Fruit fly (Drosophila melanogaster) whole organism, embryonic: ENCODE results near the gene RpS17.

ENCODE experiments used
- Atf-2 ChIP-seq: fragments of 200-800 bp; sonication (Bioruptor generic); optimal IDR thresholded peaks from 2 replicates; lab custom pipeline; 2016; ENCODE audit warnings: missing biosample characterization, missing genetic modification characterization
- C15 ChIP-seq: fragments of 200-800 bp; sonication (Bioruptor generic); IDR thresholded peaks from 3 replicates; pipeline ENCODE4 v1.3.6; 2022; ENCODE audit warnings: missing biosample characterization, missing genetic modification characterization
- CG10147 ChIP-seq: fragments of 200-800 bp; sonication (Bioruptor generic); optimal IDR thresholded peaks from 2 replicates; lab custom pipeline; 2019; ENCODE audit warnings: missing biosample characterization, mild to moderate bottlenecking, missing genetic modification characterization, moderate library complexity
- CG10543 ChIP-seq: fragments of 200-800 bp; sonication (Bioruptor generic); optimal IDR thresholded peaks from 3 replicates; lab custom pipeline; 2017; ENCODE audit warnings: missing biosample characterization, mild to moderate bottlenecking, missing genetic modification characterization, moderate library complexity
- CG11247 ChIP-seq: fragments of 200-800 bp; sonication (Bioruptor generic); IDR thresholded peaks from 2 replicates; pipeline ENCODE4 v1.3.6; 2022; ENCODE audit warnings: missing biosample characterization, missing genetic modification characterization
- CG12299 ChIP-seq: fragments of 200-800 bp; sonication (Bioruptor generic); optimal IDR thresholded peaks from 2 replicates; lab custom pipeline; 2018; ENCODE audit warnings: missing biosample characterization, mild to moderate bottlenecking, missing genetic modification characterization
- CG1233 ChIP-seq: fragments of 200-800 bp; sonication (Bioruptor generic); optimal IDR thresholded peaks from 4 replicates; lab custom pipeline; 2018; ENCODE audit warnings: missing biosample characterization, mild to moderate bottlenecking, missing genetic modification characterization
- CG12744 ChIP-seq: fragments of 200-800 bp; sonication (Bioruptor generic); optimal IDR thresholded peaks from 2 replicates; lab custom pipeline; 2016; ENCODE audit warnings: missing biosample characterization, missing genetic modification characterization
- CG12942 ChIP-seq: fragments of 200-800 bp; sonication (Bioruptor generic); optimal IDR thresholded peaks from 3 replicates; lab custom pipeline; 2016; ENCODE audit warnings: missing biosample characterization, missing genetic modification characterization
- CG13624 ChIP-seq: fragments of 200-800 bp; sonication (Bioruptor generic); optimal IDR thresholded peaks from 2 replicates; lab custom pipeline; 2016; ENCODE audit warnings: missing biosample characterization, missing genetic modification characterization
- CG1792 ChIP-seq: fragments of 200-800 bp; sonication (Bioruptor generic); optimal IDR thresholded peaks from 2 replicates; lab custom pipeline; 2016; ENCODE audit warnings: missing biosample characterization, missing genetic modification characterization
- CG2199 ChIP-seq: fragments of 200-800 bp; sonication (Bioruptor generic); IDR thresholded peaks from 3 replicates; pipeline ENCODE4 v1.3.6; 2022; ENCODE audit warnings: missing biosample characterization, missing genetic modification characterization
- CG2678 ChIP-seq: fragments of 200-800 bp; sonication (Bioruptor generic); optimal IDR thresholded peaks from 3 replicates; lab custom pipeline; 2019; ENCODE audit warnings: missing biosample characterization, mild to moderate bottlenecking, missing genetic modification characterization, moderate library complexity
- CG31365 ChIP-seq: fragments of 200-800 bp; sonication (Bioruptor generic); optimal IDR thresholded peaks from 2 replicates; lab custom pipeline; 2018; ENCODE audit warnings: missing biosample characterization, mild to moderate bottlenecking, missing genetic modification characterization
- CG31388 ChIP-seq: fragments of 200-800 bp; sonication (Bioruptor generic); optimal IDR thresholded peaks from 2 replicates; lab custom pipeline; 2016; ENCODE audit warnings: missing biosample characterization, missing genetic modification characterization
- CG4707 ChIP-seq: fragments of 200-800 bp; sonication (Bioruptor generic); optimal IDR thresholded peaks from 2 replicates; lab custom pipeline; 2018; ENCODE audit warnings: missing biosample characterization, mild to moderate bottlenecking, missing genetic modification characterization, moderate library complexity
- CG6683 ChIP-seq: fragments of 200-800 bp; sonication (Bioruptor generic); optimal IDR thresholded peaks from 2 replicates; lab custom pipeline; 2017; ENCODE audit warnings: missing biosample characterization, mild to moderate bottlenecking, missing genetic modification characterization, missing genetic modification reagents
- CG8388 ChIP-seq: fragments of 200-800 bp; sonication (Bioruptor generic); optimal IDR thresholded peaks from 2 replicates; lab custom pipeline; 2019; ENCODE audit warnings: missing biosample characterization, mild to moderate bottlenecking, missing genetic modification characterization, moderate library complexity
- CG9215 ChIP-seq: fragments of 200-800 bp; sonication (Bioruptor generic); IDR thresholded peaks from 2 replicates; pipeline ENCODE4 v1.3.6; 2022; ENCODE audit warnings: missing biosample characterization, missing genetic modification characterization
- CG9609 ChIP-seq: fragments of 200-800 bp; sonication (Bioruptor generic); optimal IDR thresholded peaks from 3 replicates; lab custom pipeline; 2016; ENCODE audit warnings: missing biosample characterization, missing genetic modification characterization
- D19A ChIP-seq: fragments of 200-800 bp; optimal IDR thresholded peaks from 3 replicates; lab custom pipeline; 2019; ENCODE audit warnings: missing biosample characterization, mild to moderate bottlenecking, missing genetic modification characterization, moderate library complexity
- H2.0 ChIP-seq: fragments of 200-800 bp; sonication (Bioruptor generic); IDR thresholded peaks from 2 replicates; pipeline ENCODE4 v1.3.6; 2022; ENCODE audit warnings: missing biosample characterization, missing genetic modification characterization
- HmgZ ChIP-seq: fragments of 200-800 bp; sonication (Bioruptor generic); optimal IDR thresholded peaks from 2 replicates; lab custom pipeline; 2018; ENCODE audit warnings: missing biosample characterization, mild to moderate bottlenecking, missing genetic modification characterization
- Hsf ChIP-seq: fragments of 200-800 bp; sonication (Bioruptor generic); optimal IDR thresholded peaks from 3 replicates; lab custom pipeline; 2016; ENCODE audit warnings: missing biosample characterization, missing genetic modification characterization
- NFAT ChIP-seq: fragments of 200-800 bp; sonication (Bioruptor generic); IDR thresholded peaks from 2 replicates; pipeline ENCODE4 v1.3.6; 2022; ENCODE audit warnings: missing biosample characterization, missing genetic modification characterization
- Nf-YC ChIP-seq: fragments of 200-800 bp; optimal IDR thresholded peaks from 3 replicates; lab custom pipeline; 2019; ENCODE audit warnings: missing biosample characterization, mild to moderate bottlenecking, missing genetic modification characterization, moderate library complexity
- PHDP ChIP-seq: fragments of 200-800 bp; sonication (Bioruptor generic); optimal IDR thresholded peaks from 3 replicates; lab custom pipeline; 2018; ENCODE audit warnings: missing biosample characterization, mild to moderate bottlenecking, missing genetic modification characterization, moderate library complexity
- Pdp1 ChIP-seq, 2 experiments: fragments of 200-800 bp; sonication (Bioruptor generic); optimal IDR thresholded peaks; 3 replicates each; lab custom pipeline; 2016; ENCODE audit warnings: missing biosample characterization in 2 of 2, missing genetic modification characterization in 2 of 2, mild to moderate bottlenecking in 1 of 2, moderate library complexity in 1 of 2
- Poxn ChIP-seq: fragments of 200-800 bp; sonication (Bioruptor generic); IDR thresholded peaks from 2 replicates; pipeline ENCODE4 v1.3.6; 2022; ENCODE audit warnings: missing biosample characterization, missing genetic modification characterization
- Taf1 ChIP-seq: fragments of 200-800 bp; sonication (Bioruptor generic); IDR thresholded peaks from 2 replicates; pipeline ENCODE4 v1.3.6; 2022; ENCODE audit warnings: missing biosample characterization, missing genetic modification characterization
- Tbp ChIP-seq: fragments of >200 bp; optimal IDR thresholded peaks from 2 replicates; lab custom pipeline; 2018; ENCODE audit warnings: missing biosample characterization, missing genetic modification characterization
- ab ChIP-seq: fragments of 200-800 bp; sonication (Bioruptor generic); optimal IDR thresholded peaks from 2 replicates; lab custom pipeline; 2016; ENCODE audit warnings: missing biosample characterization, missing genetic modification characterization
- ap ChIP-seq: fragments of 200-800 bp; sonication (Bioruptor generic); IDR thresholded peaks from 2 replicates; pipeline ENCODE4 v1.3.6; 2022; ENCODE audit warnings: missing biosample characterization, missing genetic modification characterization
- bowl ChIP-seq: fragments of 200-800 bp; sonication (Bioruptor generic); IDR thresholded peaks from 2 replicates; pipeline ENCODE4 v1.3.6; 2022; ENCODE audit warnings: missing biosample characterization, missing genetic modification characterization
- caup ChIP-seq: fragments of 200-800 bp; sonication (Bioruptor generic); optimal IDR thresholded peaks from 3 replicates; lab custom pipeline; 2017; ENCODE audit warnings: missing biosample characterization, mild to moderate bottlenecking, missing genetic modification characterization, moderate library complexity; ENCODE audit not compliant: severe bottlenecking
- corto ChIP-seq: fragments of 200-800 bp; sonication (Bioruptor generic); optimal IDR thresholded peaks from 2 replicates; lab custom pipeline; 2016; ENCODE audit warnings: missing biosample characterization, mild to moderate bottlenecking, missing genetic modification characterization, moderate library complexity
- dan ChIP-seq: fragments of 200-800 bp; sonication (Bioruptor generic); IDR thresholded peaks from 2 replicates; pipeline ENCODE4 v1.3.6; 2022; ENCODE audit warnings: missing biosample characterization, missing genetic modification characterization
- dpn ChIP-seq, 2 experiments: fragments of 200-800 bp; sonication (Bioruptor generic); optimal IDR thresholded peaks; 3 replicates each; lab custom pipeline; 2016; ENCODE audit warnings: missing biosample characterization in 2 of 2, missing genetic modification characterization in 2 of 2
- en ChIP-seq: fragments of 200-800 bp; sonication (Bioruptor generic); optimal IDR thresholded peaks from 2 replicates; lab custom pipeline; 2016; ENCODE audit warnings: missing biosample characterization, missing genetic modification characterization
- gce ChIP-seq: fragments of 200-800 bp; sonication (Bioruptor generic); IDR thresholded peaks from 3 replicates; pipeline ENCODE4 v1.3.6; 2022; ENCODE audit warnings: missing biosample characterization, missing genetic modification characterization
- inv ChIP-seq: fragments of 200-800 bp; sonication (Bioruptor generic); IDR thresholded peaks from 2 replicates; pipeline ENCODE4 v1.3.6; 2022; ENCODE audit warnings: missing biosample characterization, missing genetic modification characterization; ENCODE audit not compliant: partially characterized antibody
- knrl ChIP-seq: fragments of 200-800 bp; sonication (Bioruptor generic); IDR thresholded peaks from 3 replicates; pipeline ENCODE4 v1.3.6; 2022; ENCODE audit warnings: missing biosample characterization, missing genetic modification characterization; ENCODE audit not compliant: partially characterized antibody
- oc ChIP-seq: fragments of 200-800 bp; sonication (Bioruptor generic); optimal IDR thresholded peaks from 2 replicates; lab custom pipeline; 2018; ENCODE audit warnings: missing biosample characterization, mild to moderate bottlenecking, missing genetic modification characterization, moderate library complexity
- org-1 ChIP-seq: fragments of 200-800 bp; sonication (Bioruptor generic); optimal IDR thresholded peaks from 2 replicates; lab custom pipeline; 2017; ENCODE audit warnings: missing biosample characterization, missing genetic modification characterization
- peb ChIP-seq: fragments of 200-800 bp; sonication (Bioruptor generic); IDR thresholded peaks from 2 replicates; pipeline ENCODE4 v1.3.6; 2022; ENCODE audit warnings: missing biosample characterization, missing genetic modification characterization
- phol ChIP-seq: fragments of 200-800 bp; sonication (Bioruptor generic); optimal IDR thresholded peaks from 3 replicates; lab custom pipeline; 2018; ENCODE audit warnings: missing biosample characterization, mild to moderate bottlenecking, missing genetic modification characterization, moderate library complexity
- tin ChIP-seq: fragments of 200-800 bp; sonication (Bioruptor generic); optimal IDR thresholded peaks from 3 replicates; lab custom pipeline; 2016; ENCODE audit warnings: missing biosample characterization, missing genetic modification characterization
- trh ChIP-seq: fragments of 200-800 bp; sonication (Bioruptor generic); optimal IDR thresholded peaks from 2 replicates; lab custom pipeline; 2016; ENCODE audit warnings: missing biosample characterization, missing genetic modification characterization
- unc-4 ChIP-seq: fragments of 200-800 bp; sonication (Bioruptor generic); IDR thresholded peaks from 2 replicates; pipeline ENCODE4 v1.3.6; 2022; ENCODE audit warnings: missing biosample characterization, missing genetic modification characterization; ENCODE audit not compliant: partially characterized antibody

Gene RpS17

DNA sequence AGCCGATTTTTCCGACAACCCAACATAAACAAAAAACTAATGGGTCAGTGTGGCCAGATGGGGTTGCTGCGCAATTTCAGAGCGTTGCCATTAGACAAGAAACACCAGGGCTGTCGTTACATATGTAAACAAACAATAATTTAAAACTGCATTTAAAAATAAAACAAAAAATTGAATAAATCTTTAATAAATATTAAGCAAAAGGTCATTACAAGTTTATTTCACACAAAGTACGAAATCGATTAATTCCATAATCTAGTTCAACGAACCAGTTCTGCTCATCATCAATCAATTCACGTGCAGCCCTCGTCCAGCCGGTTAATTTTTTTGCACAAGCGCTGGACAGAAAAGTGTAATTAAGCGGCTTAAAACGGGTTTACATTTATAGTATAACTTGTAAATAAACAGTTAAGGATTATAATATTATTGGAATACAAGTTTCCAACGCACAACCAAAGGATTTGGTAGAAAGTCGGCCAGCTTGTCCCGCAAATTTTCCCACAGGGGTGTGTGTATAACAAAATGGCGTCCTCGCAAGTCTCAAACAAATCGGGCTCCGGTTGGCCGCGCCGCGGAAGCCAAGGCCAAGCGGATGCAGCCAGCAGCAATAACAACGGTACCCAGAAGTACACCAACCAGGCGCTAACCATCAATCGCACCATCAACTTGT, 18.7 kb downstream of the RpS17 start, which contains the start of the genes CG4022 and Cpsf5 (continued):
- TF ChIP-seq oc (tag; lab: Kevin White, UChicago): peak; percentile 63
- no peak for TF ChIP-seq corto (GFP tag; lab: Kevin White, UChicago)
- peak; percentile 45 for TF ChIP-seq ab (GFP tag; lab: Kevin White, UChicago)
- TF ChIP-seq CG31365 (tag; lab: Kevin White, UChicago): peak; percentile 13
- peak; percentile 61 for TF ChIP-seq knrl
- peak; percentile 71 for TF ChIP-seq CG10147 (GFP tag; lab: Kevin White, UChicago)
- TF ChIP-seq CG31388 (GFP tag; lab: Kevin White, UChicago): peak; percentile 46
- no peak for TF ChIP-seq Atf-2 (GFP tag; lab: Kevin White, UChicago)
- TF ChIP-seq ap (GFP tag; lab: Robert Waterston, UW): peak; percentile 56
- TF ChIP-seq Tbp (GFP tag; lab: Kevin White, UChicago): no peak
- TF ChIP-seq inv (GFP tag; lab: Robert Waterston, UW): peak; percentile 49; the same call in 1 of the 2 replicates
- peak; percentile 65 for TF ChIP-seq trh
- peak; percentile 85 for TF ChIP-seq CG2678 (tag; lab: Kevin White, UChicago)
- TF ChIP-seq dpn (GFP tag; optimal IDR thresholded peaks at IDR 0.05; lab: Kevin White, UChicago): peak; percentile 66 to 85
- TF ChIP-seq phol (tag; lab: Kevin White, UChicago): peak; percentile 94
- 0 out of 2 replicates have a peak, but pooled peaks have one; percentile 16 for TF ChIP-seq unc-4 (GFP tag; lab: Robert Waterston, UW)
- TF ChIP-seq NFAT (GFP tag; lab: Robert Waterston, UW): peak; percentile 72
- TF ChIP-seq org-1 (GFP tag; lab: Kevin White, UChicago): peak; percentile 45
- TF ChIP-seq CG12942 (GFP tag; lab: Kevin White, UChicago): peak; percentile 73
- peak; percentile 70 to 79 for TF ChIP-seq Pdp1 (GFP tag; optimal IDR thresholded peaks at IDR 0.05; lab: Kevin White, UChicago)
- TF ChIP-seq D19A (tag; lab: Kevin White, UChicago): peak; percentile 52
- TF ChIP-seq peb (GFP tag; lab: Robert Waterston, UW): peak; percentile 73
- TF ChIP-seq CG8388 (GFP tag; lab: Kevin White, UChicago): peak; percentile 78
- peak; percentile 53 for TF ChIP-seq CG6683
- peak; percentile 70 for TF ChIP-seq CG11247 (GFP tag; lab: Robert Waterston, UW)
- peak; percentile 50 for TF ChIP-seq CG9609 (GFP tag; lab: Kevin White, UChicago)
- peak; percentile 79 for TF ChIP-seq caup (GFP tag; lab: Kevin White, UChicago)
- peak; percentile 87 for TF ChIP-seq PHDP (tag; lab: Kevin White, UChicago)
- TF ChIP-seq CG12744: peak; percentile 62
- peak; percentile 81 for TF ChIP-seq tin
- TF ChIP-seq en (GFP tag; lab: Kevin White, UChicago): no peak
- TF ChIP-seq dan: no peak
- peak; percentile 42 for TF ChIP-seq CG1233 (GFP tag; lab: Kevin White, UChicago)
- peak; percentile 26; the same call in 1 of the 3 replicates for TF ChIP-seq CG2199
- TF ChIP-seq CG12299 (tag; lab: Kevin White, UChicago): peak; percentile 84
- peak; percentile 80; the same call in 1 of the 3 replicates for TF ChIP-seq gce
- peak; percentile 79 for TF ChIP-seq Nf-YC (tag; lab: Kevin White, UChicago)
- peak; percentile 55 for TF ChIP-seq CG1792 (GFP tag; lab: Kevin White, UChicago)
- TF ChIP-seq HmgZ: peak; percentile 91
- peak; percentile 68 for TF ChIP-seq Taf1 (GFP tag; lab: Robert Waterston, UW)
- peak; percentile 81 for TF ChIP-seq H2.0 (GFP tag; lab: Robert Waterston, UW)
- TF ChIP-seq Poxn (GFP tag; lab: Robert Waterston, UW): peak; percentile 56; the same call in 1 of the 2 replicates
- TF ChIP-seq C15: peak; percentile 79; the same call in 1 of the 3 replicates
- TF ChIP-seq CG9215 (GFP tag; lab: Robert Waterston, UW): peak; percentile 82
- TF ChIP-seq CG10543 (GFP tag; lab: Kevin White, UChicago): peak; percentile 92
- TF ChIP-seq CG4707 (GFP tag; lab: Kevin White, UChicago): peak; percentile 23
- TF ChIP-seq CG13624 (GFP tag; lab: Kevin White, UChicago): peak; percentile 60
- TF ChIP-seq bowl (GFP tag; lab: Robert Waterston, UW): 0 out of 2 replicates have a peak, but pooled peaks have one; percentile 13
- peak; percentile 85 for TF ChIP-seq Hsf (GFP tag; lab: Kevin White, UChicago)
